Fruit fly (Drosophila melanogaster) whole organism, embryonic: ENCODE data around the gene CG12398.

Source experiments
- Blimp-1 ChIP-seq: fragments of 200-800 bp; sonication (Bioruptor generic); optimal IDR thresholded peaks from 3 replicates; lab custom pipeline; 2018; ENCODE audit warnings: missing biosample characterization, missing genetic modification characterization, mild to moderate bottlenecking, moderate library complexity, missing genetic modification reagents
- CG10274 ChIP-seq: fragments of 200-800 bp; sonication (Bioruptor generic); optimal IDR thresholded peaks from 3 replicates; lab custom pipeline; 2017; ENCODE audit warnings: missing biosample characterization, mild to moderate bottlenecking, missing genetic modification characterization
- CG11504 ChIP-seq: fragments of 200-800 bp; sonication (Bioruptor generic); optimal IDR thresholded peaks from 3 replicates; lab custom pipeline; 2019; ENCODE audit warnings: missing biosample characterization, mild to moderate bottlenecking, missing genetic modification characterization, moderate library complexity
- CG12659 ChIP-seq: fragments of 200-800 bp; sonication (Bioruptor generic); optimal IDR thresholded peaks from 3 replicates; lab custom pipeline; 2017; ENCODE audit warnings: mild to moderate bottlenecking, missing biosample characterization, missing genetic modification reagents, missing genetic modification characterization
- CG13287 ChIP-seq: fragments of 200-800 bp; sonication (Bioruptor generic); IDR thresholded peaks from 2 replicates; pipeline ENCODE4 v1.3.6; 2022; ENCODE audit warnings: missing biosample characterization, missing genetic modification characterization; ENCODE audit not compliant: partially characterized antibody
- CG17912 ChIP-seq: fragments of 200-800 bp; sonication (Bioruptor generic); optimal IDR thresholded peaks from 2 replicates; lab custom pipeline; 2018; ENCODE audit warnings: missing biosample characterization, mild to moderate bottlenecking, missing genetic modification characterization
- CG2199 ChIP-seq: fragments of 200-800 bp; sonication (Bioruptor generic); IDR thresholded peaks from 3 replicates; pipeline ENCODE4 v1.3.6; 2022; ENCODE audit warnings: missing biosample characterization, missing genetic modification characterization
- CG2712 ChIP-seq: fragments of 200-800 bp; optimal IDR thresholded peaks from 3 replicates; lab custom pipeline; 2019; ENCODE audit warnings: missing biosample characterization, mild to moderate bottlenecking, missing genetic modification characterization, moderate library complexity
- CG31441 ChIP-seq: fragments of 200-800 bp; sonication (Bioruptor generic); IDR thresholded peaks from 2 replicates; pipeline ENCODE4 v1.3.6; 2022; ENCODE audit warnings: missing biosample characterization, missing genetic modification characterization
- CG6854 ChIP-seq: fragments of 200-800 bp; sonication (Bioruptor generic); optimal IDR thresholded peaks from 3 replicates; lab custom pipeline; 2017; ENCODE audit warnings: missing biosample characterization, mild to moderate bottlenecking, missing genetic modification characterization
- CG7839 ChIP-seq: fragments of 200-800 bp; sonication (Bioruptor generic); optimal IDR thresholded peaks from 3 replicates; lab custom pipeline; 2018; ENCODE audit warnings: missing biosample characterization, mild to moderate bottlenecking, missing genetic modification characterization, moderate library complexity
- CG8290 ChIP-seq, 3 experiments: fragments of 200-800 bp; sonication (Bioruptor generic); optimal IDR thresholded peaks; 2 replicates each; lab custom pipeline; 2016 to 2019; ENCODE audit warnings: missing biosample characterization in 3 of 3, missing genetic modification characterization in 3 of 3, mild to moderate bottlenecking in 2 of 3, moderate library complexity in 1 of 3
- CTCF ChIP-seq: fragments of 200-800 bp; sonication (Bioruptor generic); optimal IDR thresholded peaks from 2 replicates; lab custom pipeline; 2017; ENCODE audit warnings: missing biosample characterization, mild to moderate bottlenecking, missing genetic modification characterization, moderate library complexity
- Chrac-16 ChIP-seq: fragments of 200-800 bp; sonication (Bioruptor generic); optimal IDR thresholded peaks from 3 replicates; lab custom pipeline; 2016; ENCODE audit warnings: missing biosample characterization, missing genetic modification characterization
- CkIIα-i1 ChIP-seq: fragments of 200-800 bp; sonication (Bioruptor generic); IDR thresholded peaks from 2 replicates; pipeline ENCODE4 v1.3.6; 2022; ENCODE audit warnings: missing biosample characterization, missing genetic modification characterization
- Lhr ChIP-seq: fragments of 200-800 bp; sonication (Bioruptor generic); optimal IDR thresholded peaks from 3 replicates; lab custom pipeline; 2017; ENCODE audit warnings: mild to moderate bottlenecking, missing biosample characterization, missing genetic modification reagents, missing genetic modification characterization
- Optix ChIP-seq: fragments of 200-800 bp; sonication (Bioruptor generic); IDR thresholded peaks from 3 replicates; pipeline ENCODE4 v1.3.6; 2022; ENCODE audit warnings: missing biosample characterization, missing genetic modification characterization
- Pdp1 ChIP-seq, 2 experiments: fragments of 200-800 bp; sonication (Bioruptor generic); optimal IDR thresholded peaks; 3 replicates each; lab custom pipeline; 2016; ENCODE audit warnings: missing biosample characterization in 2 of 2, missing genetic modification characterization in 2 of 2, mild to moderate bottlenecking in 1 of 2, moderate library complexity in 1 of 2
- Sox102F ChIP-seq: fragments of 200-800 bp; sonication (Bioruptor generic); optimal IDR thresholded peaks from 2 replicates; lab custom pipeline; 2018; ENCODE audit warnings: missing biosample characterization, mild to moderate bottlenecking, missing genetic modification characterization, moderate library complexity
- Sry-β ChIP-seq: fragments of 200-800 bp; sonication (Bioruptor generic); optimal IDR thresholded peaks from 2 replicates; lab custom pipeline; 2018; ENCODE audit warnings: missing biosample characterization, mild to moderate bottlenecking, missing genetic modification characterization, moderate library complexity
- Ssrp ChIP-seq: fragments of 200-800 bp; sonication (Bioruptor generic); optimal IDR thresholded peaks from 2 replicates; lab custom pipeline; 2018; ENCODE audit warnings: missing biosample characterization, mild to moderate bottlenecking, missing genetic modification characterization, moderate library complexity
- Xbp1 ChIP-seq: fragments of 200-800 bp; sonication (Bioruptor generic); optimal IDR thresholded peaks from 3 replicates; lab custom pipeline; 2016; ENCODE audit warnings: missing biosample characterization, mild to moderate bottlenecking, missing genetic modification characterization
- btn ChIP-seq: fragments of 200-800 bp; sonication (Bioruptor generic); optimal IDR thresholded peaks from 2 replicates; lab custom pipeline; 2016; ENCODE audit warnings: missing biosample characterization, missing genetic modification characterization
- ci ChIP-seq: fragments of 200-800 bp; sonication (Bioruptor generic); IDR thresholded peaks from 3 replicates; pipeline ENCODE4 v1.3.6; 2022; ENCODE audit warnings: missing biosample characterization, missing genetic modification characterization
- dmrt11E ChIP-seq: fragments of 200-800 bp; sonication (Bioruptor generic); optimal IDR thresholded peaks from 3 replicates; lab custom pipeline; 2018; ENCODE audit warnings: missing biosample characterization, mild to moderate bottlenecking, missing genetic modification characterization, moderate library complexity
- dpn ChIP-seq, 2 experiments: fragments of 200-800 bp; sonication (Bioruptor generic); optimal IDR thresholded peaks; 3 replicates each; lab custom pipeline; 2016; ENCODE audit warnings: missing biosample characterization in 2 of 2, missing genetic modification characterization in 2 of 2
- gsb-n ChIP-seq: fragments of 200-800 bp; sonication (Bioruptor generic); optimal IDR thresholded peaks from 3 replicates; lab custom pipeline; 2018; ENCODE audit warnings: missing biosample characterization, mild to moderate bottlenecking, missing genetic modification characterization
- ind ChIP-seq: fragments of 200-800 bp; sonication (Bioruptor generic); optimal IDR thresholded peaks from 3 replicates; lab custom pipeline; 2016; ENCODE audit warnings: missing biosample characterization, missing genetic modification characterization
- insv ChIP-seq, 2 experiments: fragments of 200-800 bp; sonication (Bioruptor generic); optimal IDR thresholded peaks; 3 replicates each; lab custom pipeline; 2016 to 2018; ENCODE audit warnings: missing biosample characterization in 2 of 2, missing genetic modification characterization in 2 of 2
- jigr1 ChIP-seq: fragments of 200-800 bp; sonication (Bioruptor generic); IDR thresholded peaks from 3 replicates; pipeline ENCODE4 v1.3.6; 2022; ENCODE audit warnings: missing biosample characterization, missing genetic modification characterization
- knrl ChIP-seq: fragments of 200-800 bp; sonication (Bioruptor generic); IDR thresholded peaks from 3 replicates; pipeline ENCODE4 v1.3.6; 2022; ENCODE audit warnings: missing biosample characterization, missing genetic modification characterization; ENCODE audit not compliant: partially characterized antibody
- nmo ChIP-seq: fragments of 200-800 bp; sonication (Bioruptor generic); optimal IDR thresholded peaks from 2 replicates; lab custom pipeline; 2018; ENCODE audit warnings: missing biosample characterization, mild to moderate bottlenecking, missing genetic modification characterization, moderate library complexity
- org-1 ChIP-seq: fragments of 200-800 bp; sonication (Bioruptor generic); optimal IDR thresholded peaks from 2 replicates; lab custom pipeline; 2017; ENCODE audit warnings: missing biosample characterization, missing genetic modification characterization
- pan ChIP-seq, 4 experiments: fragments of >200 bp in 3 of 4; fragments of 200-800 bp in 1 of 4; sonication (Bioruptor generic) in 1 of 4; optimal IDR thresholded peaks in 3 of 4; IDR thresholded peaks in 1 of 4; 2 replicates each; pipeline versions ENCODE4 v1.3.6 to Lab custom; 2017 to 2022; ENCODE audit warnings: missing biosample characterization in 2 of 4, missing genetic modification characterization in 2 of 4, mixed read lengths in 1 of 4
- phol ChIP-seq: fragments of 200-800 bp; sonication (Bioruptor generic); optimal IDR thresholded peaks from 3 replicates; lab custom pipeline; 2018; ENCODE audit warnings: missing biosample characterization, mild to moderate bottlenecking, missing genetic modification characterization, moderate library complexity
- pita ChIP-seq: fragments of 200-800 bp; sonication (Bioruptor generic); optimal IDR thresholded peaks from 2 replicates; lab custom pipeline; 2017; ENCODE audit warnings: missing biosample characterization, mild to moderate bottlenecking, missing genetic modification characterization
- pum ChIP-seq: fragments of 200-800 bp; sonication (Bioruptor generic); optimal IDR thresholded peaks from 2 replicates; lab custom pipeline; 2016; ENCODE audit warnings: missing biosample characterization, missing genetic modification characterization
- sens ChIP-seq: fragments of 200-800 bp; sonication (Bioruptor generic); peaks from one replicate; lab custom pipeline; 2016; ENCODE audit warnings: missing biosample characterization, missing genetic modification characterization
- stc ChIP-seq: fragments of 200-800 bp; sonication (Bioruptor generic); IDR thresholded peaks from 2 replicates; pipeline ENCODE4 v1.3.6; 2022; ENCODE audit warnings: missing biosample characterization, missing genetic modification characterization
- sug ChIP-seq: fragments of 200-800 bp; optimal IDR thresholded peaks from 2 replicates; lab custom pipeline; 2019; ENCODE audit warnings: missing biosample characterization, mild to moderate bottlenecking, missing genetic modification characterization, moderate library complexity
- tin ChIP-seq: fragments of 200-800 bp; sonication (Bioruptor generic); optimal IDR thresholded peaks from 3 replicates; lab custom pipeline; 2016; ENCODE audit warnings: missing biosample characterization, missing genetic modification characterization
- trem ChIP-seq: fragments of 200-800 bp; optimal IDR thresholded peaks from 3 replicates; lab custom pipeline; 2019; ENCODE audit warnings: missing biosample characterization, mild to moderate bottlenecking, missing genetic modification characterization, moderate library complexity
- vvl ChIP-seq: fragments of 200-800 bp; sonication (Bioruptor generic); IDR thresholded peaks from 2 replicates; pipeline ENCODE4 v1.3.6; 2022; ENCODE audit warnings: missing biosample characterization, missing genetic modification characterization
- yki ChIP-seq: fragments of >200 bp; optimal IDR thresholded peaks from 3 replicates; lab custom pipeline; 2018
- zen ChIP-seq: fragments of 200-800 bp; sonication (Bioruptor generic); optimal IDR thresholded peaks from 3 replicates; lab custom pipeline; 2018; ENCODE audit warnings: missing biosample characterization, mild to moderate bottlenecking, missing genetic modification characterization, moderate library complexity
- zfh1 ChIP-seq: fragments of 200-800 bp; sonication (Bioruptor generic); IDR thresholded peaks from 3 replicates; pipeline ENCODE4 v1.3.6; 2022; ENCODE audit warnings: missing biosample characterization, missing genetic modification characterization

The CG12398 gene

dm6 chrX:14955050-14955783 is 41.6 kb upstream of the CG12398 start, which contains the start of the genes CG9030 and eag (continued):
- TF ChIP-seq zfh1 (GFP tag; lab: Robert Waterston, UW), result peak; percentile 37; the same call in 1 of the 3 replicates

- TF ChIP-seq Optix (GFP tag; lab: Robert Waterston, UW) (no peak), CG8290 (GFP tag; optimal IDR thresholded peaks at IDR 0.05; lab: Kevin White, UChicago) (peak; percentile 36), CG8290 (tag; optimal IDR thresholded peaks at IDR 0.05; lab: Kevin White, UChicago) (peak; percentile 22 to 38), org-1 (GFP tag; lab: Kevin White, UChicago) (no peak), stc (GFP tag; lab: Robert Waterston, UW) (no peak), insv (GFP tag; optimal IDR thresholded peaks at IDR 0.05; lab: Kevin White, UChicago) (peak in 1 of 2 experiments; percentile 6), ind (GFP tag; lab: Kevin White, UChicago) (peak; percentile 5), Lhr (GFP tag; lab: Kevin White, UChicago) (peak; percentile 65), jigr1 (GFP tag; lab: Robert Waterston, UW) (peak; percentile 30; the same call in 1 of the 3 replicates), Chrac-16 (GFP tag; lab: Kevin White, UChicago) (peak; percentile 22), Sox102F (peak; percentile 48), tin (GFP tag; lab: Kevin White, UChicago) (peak; percentile 21), dpn (GFP tag; optimal IDR thresholded peaks at IDR 0.05; lab: Kevin White, UChicago) (peak in 1 of 2 experiments; percentile 19), phol (tag; lab: Kevin White, UChicago) (peak; percentile 13), sug (tag; lab: Kevin White, UChicago) (peak; percentile 4), CG2199 (0 out of 3 replicates have a peak, but pooled peaks have one; percentile 43), CG12659 (GFP tag; lab: Kevin White, UChicago) (peak; percentile 20), CG31441 (GFP tag; lab: Robert Waterston, UW) (no peak), nmo (GFP tag; lab: Kevin White, UChicago) (peak; percentile 37), Blimp-1 (GFP tag; lab: Kevin White, UChicago) (peak; percentile 92), CkIIα-i1 (no peak), CG2712 (tag; lab: Kevin White, UChicago) (peak; percentile 34), yki (lab: Kevin White, UChicago) (no peak), pum (no peak), CG7839 (tag; lab: Kevin White, UChicago) (peak; percentile 33), CTCF (GFP tag; lab: Kevin White, UChicago) (peak; percentile 98), sens (GFP tag; lab: Kevin White, UChicago) (peak; percentile 13), Xbp1 (peak; percentile 53), ci (GFP tag; lab: Robert Waterston, UW) (peak; percentile 50; the same call in 2 of the 3 replicates), pan (optimal IDR thresholded peaks at IDR 0.05; lab: Kevin White, UChicago) (no peak), pan (GFP tag; optimal IDR thresholded peaks at IDR 0.05 in 1 of 2, IDR thresholded peaks at IDR 0.05 in 1 of 2) (peak in 1 of 2 experiments; percentile 7), trem (tag; lab: Kevin White, UChicago) (peak; percentile 34), Ssrp (tag; lab: Kevin White, UChicago) (peak; percentile 7), gsb-n (peak; percentile 15), CG10274 (GFP tag; lab: Kevin White, UChicago) (no peak), vvl (peak; percentile 41; the same call in 1 of the 2 replicates), knrl (GFP tag; lab: Robert Waterston, UW) (peak; percentile 11; the same call in 1 of the 3 replicates), Pdp1 (GFP tag; optimal IDR thresholded peaks at IDR 0.05; lab: Kevin White, UChicago) (peak in 1 of 2 experiments; percentile 20), CG6854 (no peak), btn (GFP tag; lab: Kevin White, UChicago) (no peak), Sry-β (GFP tag; lab: Kevin White, UChicago) (peak; percentile 81), dmrt11E (tag; lab: Kevin White, UChicago) (no peak), CG11504 (tag; lab: Kevin White, UChicago) (peak; percentile 31), CG13287 (GFP tag; lab: Robert Waterston, UW) (peak; percentile 9; the same call in 1 of the 2 replicates), pita (GFP tag; lab: Kevin White, UChicago) (peak; percentile 40), CG17912 (GFP tag; lab: Kevin White, UChicago) (peak; percentile 6), zen (tag; lab: Kevin White, UChicago) (peak; percentile 41)
These were observed 40.3 kb upstream of the CG12398 start for dm6 chrX:14953896-14954295.
